Worm (Caenorhabditis elegans) whole organism, L2 larva: ENCODE data around the gene D2023.1.

ENCODE experiments used
- C34F6.9 ChIP-seq: fragments of 150-350 bp; optimal IDR thresholded peaks from 2 replicates; lab custom pipeline; 2014; ENCODE audit warnings: missing biosample characterization, missing genetic modification characterization
- R02D3.7 ChIP-seq: fragments of 150-350 bp; optimal IDR thresholded peaks from 2 replicates; lab custom pipeline; 2014; ENCODE audit warnings: missing biosample characterization, missing genetic modification characterization
- ZK546.5 ChIP-seq: sonication (generic microtip); optimal IDR thresholded peaks from 2 replicates; lab custom pipeline; 2017; ENCODE audit warnings: missing biosample characterization, missing genetic modification characterization
- alr-1 ChIP-seq: fragments of 150-350 bp; optimal IDR thresholded peaks from 2 replicates; lab custom pipeline; 2014; ENCODE audit warnings: missing biosample characterization, missing genetic modification characterization
- aly-2 ChIP-seq: fragments of 150-350 bp; optimal IDR thresholded peaks from 2 replicates; lab custom pipeline; 2014; ENCODE audit warnings: missing biosample characterization, missing genetic modification characterization
- ama-1 ChIP-seq: fragments of 150-350 bp; optimal IDR thresholded peaks from 2 replicates; lab custom pipeline; 2018; ENCODE audit warnings: inconsistent platforms
- blmp-1 ChIP-seq: sonication (generic microtip); optimal IDR thresholded peaks from 2 replicates; lab custom pipeline; 2017; ENCODE audit warnings: missing genetic modification characterization, mild to moderate bottlenecking, missing compliant biosample characterization, antibody characterized with exemption, moderate library complexity; ENCODE audit not compliant: insufficient read depth
- ceh-82 ChIP-seq: fragments of 150-350 bp; optimal IDR thresholded peaks from 2 replicates; lab custom pipeline; 2014; ENCODE audit warnings: missing biosample characterization, missing genetic modification characterization
- crh-2 ChIP-seq: sonication (generic microtip); optimal IDR thresholded peaks from 2 replicates; lab custom pipeline; 2017; ENCODE audit warnings: missing biosample characterization, missing genetic modification characterization
- dmd-4 ChIP-seq: sonication (generic microtip); optimal IDR thresholded peaks from 2 replicates; lab custom pipeline; 2017; ENCODE audit warnings: missing biosample characterization, missing genetic modification characterization
- egl-27 ChIP-seq: sonication (generic microtip); optimal IDR thresholded peaks from 3 replicates; lab custom pipeline; 2017; ENCODE audit warnings: missing biosample characterization, missing genetic modification reagents, missing genetic modification characterization
- elt-1 ChIP-seq: fragments of 150-350 bp; optimal IDR thresholded peaks from 2 replicates; lab custom pipeline; 2014; ENCODE audit warnings: missing biosample characterization, missing genetic modification characterization
- elt-3 ChIP-seq: sonication (generic microtip); optimal IDR thresholded peaks from 2 replicates; lab custom pipeline; 2017; ENCODE audit warnings: missing biosample characterization, missing genetic modification characterization
- lin-13 ChIP-seq: fragments of 150-350 bp; optimal IDR thresholded peaks from 2 replicates; lab custom pipeline; 2014; ENCODE audit warnings: missing biosample characterization, missing genetic modification reagents, missing genetic modification characterization
- lin-39 ChIP-seq: fragments of 150-350 bp; optimal IDR thresholded peaks from 2 replicates; lab custom pipeline; 2014; ENCODE audit warnings: missing biosample characterization, missing genetic modification reagents, missing genetic modification characterization
- lsy-2 ChIP-seq, 2 experiments: fragments of 150-350 bp in 1 of 2; sonication (generic microtip) in 1 of 2; optimal IDR thresholded peaks; 2 replicates each; lab custom pipeline; 2014 to 2017; ENCODE audit warnings: missing biosample characterization in 2 of 2, missing genetic modification characterization in 2 of 2
- mab-5 ChIP-seq: fragments of 150-350 bp; optimal IDR thresholded peaks from 2 replicates; lab custom pipeline; 2014; ENCODE audit warnings: missing biosample characterization, missing genetic modification characterization
- mbf-1 ChIP-seq: sonication (generic microtip); optimal IDR thresholded peaks from 2 replicates; lab custom pipeline; 2017; ENCODE audit warnings: missing biosample characterization, missing genetic modification characterization
- nhr-10 ChIP-seq: sonication (generic microtip); optimal IDR thresholded peaks from 2 replicates; lab custom pipeline; 2017; ENCODE audit warnings: missing biosample characterization, missing genetic modification characterization
- nhr-11 ChIP-seq: fragments of 150-350 bp; optimal IDR thresholded peaks from 2 replicates; lab custom pipeline; 2014; ENCODE audit warnings: missing biosample characterization, missing genetic modification characterization
- nhr-12 ChIP-seq: fragments of 150-350 bp; optimal IDR thresholded peaks from 2 replicates; lab custom pipeline; 2014; ENCODE audit warnings: missing biosample characterization, missing genetic modification characterization
- nhr-129 ChIP-seq: fragments of 150-350 bp; optimal IDR thresholded peaks from 2 replicates; lab custom pipeline; 2014; ENCODE audit warnings: missing biosample characterization, missing genetic modification characterization
- nhr-21 ChIP-seq: fragments of 150-350 bp; optimal IDR thresholded peaks from 2 replicates; lab custom pipeline; 2014; ENCODE audit warnings: missing biosample characterization, missing genetic modification characterization
- nhr-23 ChIP-seq: fragments of 150-350 bp; optimal IDR thresholded peaks from 2 replicates; lab custom pipeline; 2014; ENCODE audit warnings: missing biosample characterization, missing genetic modification reagents, missing genetic modification characterization
- nhr-237 ChIP-seq: fragments of 150-350 bp; optimal IDR thresholded peaks from 2 replicates; lab custom pipeline; 2014; ENCODE audit warnings: missing biosample characterization, missing genetic modification characterization
- nhr-25 ChIP-seq: fragments of 150-350 bp; sonication (generic microtip); optimal IDR thresholded peaks from 3 replicates; lab custom pipeline; 2014; ENCODE audit warnings: missing biosample characterization, missing genetic modification characterization
- nhr-77 ChIP-seq: fragments of 150-350 bp; optimal IDR thresholded peaks from 2 replicates; lab custom pipeline; 2014; ENCODE audit warnings: missing biosample characterization, missing genetic modification characterization
- peb-1 ChIP-seq: fragments of 150-350 bp; optimal IDR thresholded peaks from 2 replicates; lab custom pipeline; 2014; ENCODE audit warnings: missing biosample characterization, missing genetic modification characterization
- skn-1 ChIP-seq: sonication (generic microtip); optimal IDR thresholded peaks from 2 replicates; lab custom pipeline; 2017; ENCODE audit warnings: missing biosample characterization, missing genetic modification characterization
- sma-3 ChIP-seq: sonication (generic microtip); optimal IDR thresholded peaks from 2 replicates; lab custom pipeline; 2016; ENCODE audit warnings: missing genetic modification reagents, missing genetic modification characterization, missing compliant biosample characterization
- unc-39 ChIP-seq: fragments of 150-350 bp; optimal IDR thresholded peaks from 2 replicates; lab custom pipeline; 2014; ENCODE audit warnings: missing biosample characterization, missing genetic modification characterization
- unc-55 ChIP-seq: fragments of 150-350 bp; sonication (generic microtip); optimal IDR thresholded peaks from 3 replicates; lab custom pipeline; 2014; ENCODE audit warnings: missing biosample characterization, missing genetic modification reagents, missing genetic modification characterization
- unc-62 ChIP-seq: fragments of 150-350 bp; optimal IDR thresholded peaks from 2 replicates; lab custom pipeline; 2014; ENCODE audit warnings: missing biosample characterization, missing genetic modification reagents, missing genetic modification characterization
- zag-1 ChIP-seq: fragments of 150-350 bp; optimal IDR thresholded peaks from 2 replicates; lab custom pipeline; 2014; ENCODE audit warnings: missing biosample characterization, missing genetic modification characterization
- ztf-1 ChIP-seq: fragments of 200-800 bp; sonication (Bioruptor generic); conservative IDR thresholded peaks from 2 replicates; pipeline ENCODE4 v1.3.6; 2022; ENCODE audit warnings: missing genetic modification characterization, missing compliant biosample characterization
- ztf-11 ChIP-seq: sonication (generic microtip); optimal IDR thresholded peaks from 2 replicates; lab custom pipeline; 2017; ENCODE audit warnings: missing biosample characterization, missing genetic modification characterization
- ztf-4 ChIP-seq: fragments of 150-350 bp; optimal IDR thresholded peaks from 2 replicates; lab custom pipeline; 2014; ENCODE audit warnings: missing biosample characterization, missing genetic modification characterization

The D2023.1 gene

DNA sequence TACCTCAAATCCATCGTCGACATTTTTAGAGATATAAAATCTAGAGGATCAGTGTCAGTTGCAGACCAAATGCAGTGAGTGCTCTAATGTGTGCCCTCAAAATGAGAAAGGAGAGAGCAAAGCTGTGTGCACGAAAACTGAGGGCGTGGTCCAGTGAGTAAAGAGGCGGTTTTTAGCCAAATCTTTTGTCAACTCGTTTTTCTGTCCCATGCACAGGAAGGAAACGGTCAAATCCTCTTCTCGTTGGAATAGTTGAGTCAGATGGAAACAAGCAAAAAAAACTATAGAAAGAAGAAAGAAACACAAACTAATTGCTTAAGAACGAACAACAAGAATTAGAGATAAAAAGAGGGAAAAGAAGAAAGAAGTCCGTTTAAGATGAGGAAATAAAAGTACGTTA, 22.6 kb downstream of the D2023.1 start, which contains the start of gene D2023.3:
Gene D2023.3 (minus strand): TSS at position 101 of the 400 bp plus-strand sequence.
- TF ChIP-seq nhr-237 (tag; lab: Kevin White, UChicago), result no peak
- no peak for TF ChIP-seq unc-39 (tag; lab: Kevin White, UChicago)
- TF ChIP-seq mbf-1 (tag; lab: Kevin White, UChicago), result no peak
- no peak for TF ChIP-seq unc-55
- no peak for TF ChIP-seq ztf-11
- no peak for TF ChIP-seq lin-13 (GFP tag; lab: Kevin White, UChicago)
- TF ChIP-seq mab-5 (tag; lab: Kevin White, UChicago), result no peak
- no peak for TF ChIP-seq zag-1 (tag; lab: Kevin White, UChicago)

DNA sequence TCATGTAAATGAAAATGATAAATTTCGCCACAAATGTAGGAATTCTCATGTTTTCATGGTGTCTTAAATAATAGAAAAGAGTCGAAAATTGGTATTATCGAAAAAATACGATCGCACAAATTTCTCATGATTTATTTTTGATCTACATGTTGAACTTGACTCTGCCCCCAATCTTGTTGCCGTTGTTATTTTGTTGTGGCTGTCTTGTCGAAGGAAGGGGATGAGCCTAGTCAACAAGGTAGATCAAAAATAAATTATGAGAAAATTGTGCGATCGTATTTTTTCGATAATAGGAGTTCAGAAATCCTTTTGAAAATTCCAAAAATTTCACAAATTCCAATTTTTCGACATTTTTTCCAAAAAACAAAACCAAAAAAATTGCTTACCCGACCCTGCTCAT, 26.2 kb downstream of the D2023.1 start:
- TF ChIP-seq C34F6.9 (tag; lab: Kevin White, UChicago) (no peak), ztf-1 (GFP tag; lab: Robert Waterston, UW) (no peak), ztf-11 (no peak), skn-1 (tag; lab: Kevin White, UChicago) (no peak), nhr-77 (no peak), elt-1 (tag; lab: Kevin White, UChicago) (no peak), aly-2 (tag; lab: Kevin White, UChicago) (no peak), ceh-82 (tag; lab: Kevin White, UChicago) (no peak), ztf-4 (tag; lab: Kevin White, UChicago) (no peak), egl-27 (tag; lab: Kevin White, UChicago) (no peak), nhr-237 (tag; lab: Kevin White, UChicago) (no peak)

DNA sequence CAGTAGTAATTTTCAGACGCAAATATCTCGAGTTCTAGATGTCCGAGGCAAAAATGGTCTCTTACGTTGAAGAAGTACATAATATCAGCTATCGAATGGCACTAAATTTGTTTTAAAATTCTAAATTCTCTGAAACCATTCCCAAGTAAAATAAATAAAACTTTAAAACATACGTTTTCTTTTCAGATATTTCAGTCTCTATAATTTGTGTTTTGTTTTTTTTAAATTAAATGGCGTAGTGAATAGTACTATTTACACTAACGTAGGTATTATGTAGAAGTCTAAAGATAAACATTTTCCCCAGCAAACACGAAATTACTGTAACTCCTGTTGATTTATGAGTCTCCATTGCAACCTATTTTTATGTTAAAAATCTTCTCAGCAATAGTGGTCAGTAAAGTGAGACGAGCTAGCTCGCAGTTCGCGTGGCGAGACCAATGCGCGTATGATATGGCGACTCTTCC, 27.9 kb downstream of the D2023.1 start:
- TF ChIP-seq blmp-1 (tag; lab: Kevin White, UChicago) (no peak), nhr-21 (tag; lab: Kevin White, UChicago) (peak; percentile 27), ztf-4 (tag; lab: Kevin White, UChicago) (peak; percentile 36), ama-1 (lab: Kevin White, UChicago) (peak; percentile 1), nhr-25 (tag; lab: Kevin White, UChicago) (peak; percentile 44), aly-2 (tag; lab: Kevin White, UChicago) (no peak), lsy-2 (tag; optimal IDR thresholded peaks at IDR 0.05; lab: Kevin White, UChicago) (peak in 1 of 2 experiments; percentile 16)

DNA sequence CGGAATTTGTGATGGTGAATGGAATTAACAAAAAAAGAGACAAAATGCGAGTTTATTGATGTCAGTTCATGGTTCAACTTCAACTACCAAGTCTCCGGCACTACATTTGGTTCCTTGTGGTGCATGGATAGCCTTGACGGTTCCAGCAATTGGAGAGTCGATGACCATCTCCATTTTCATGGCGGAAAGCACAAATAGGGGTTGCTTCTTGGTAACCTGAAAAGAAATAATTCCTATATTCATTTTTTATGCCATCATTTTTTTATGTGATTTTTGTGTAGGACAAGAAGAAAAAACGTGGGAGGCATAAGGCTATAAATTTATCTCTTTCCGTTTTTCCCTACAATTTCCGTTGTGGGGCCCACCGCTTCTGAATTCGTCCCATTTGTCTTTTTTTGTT, 28.7 kb downstream of the D2023.1 start:
- TF ChIP-seq lin-39 (tag; lab: Kevin White, UChicago), result no peak
- TF ChIP-seq egl-27 (tag; lab: Kevin White, UChicago), result no peak
- no peak for TF ChIP-seq alr-1 (tag; lab: Kevin White, UChicago)
- no peak for TF ChIP-seq R02D3.7 (tag; lab: Kevin White, UChicago)
- TF ChIP-seq nhr-23 (tag; lab: Kevin White, UChicago), result no peak
- TF ChIP-seq nhr-21 (tag; lab: Kevin White, UChicago), result no peak
- TF ChIP-seq elt-3 (tag; lab: Kevin White, UChicago), result no peak
- TF ChIP-seq unc-55, result no peak
- TF ChIP-seq ZK546.5, result no peak
- no peak for TF ChIP-seq nhr-237 (tag; lab: Kevin White, UChicago)
- no peak for TF ChIP-seq unc-62 (GFP tag; lab: Kevin White, UChicago)
- TF ChIP-seq C34F6.9 (tag; lab: Kevin White, UChicago), result no peak
- TF ChIP-seq mab-5 (tag; lab: Kevin White, UChicago), result no peak

DNA sequence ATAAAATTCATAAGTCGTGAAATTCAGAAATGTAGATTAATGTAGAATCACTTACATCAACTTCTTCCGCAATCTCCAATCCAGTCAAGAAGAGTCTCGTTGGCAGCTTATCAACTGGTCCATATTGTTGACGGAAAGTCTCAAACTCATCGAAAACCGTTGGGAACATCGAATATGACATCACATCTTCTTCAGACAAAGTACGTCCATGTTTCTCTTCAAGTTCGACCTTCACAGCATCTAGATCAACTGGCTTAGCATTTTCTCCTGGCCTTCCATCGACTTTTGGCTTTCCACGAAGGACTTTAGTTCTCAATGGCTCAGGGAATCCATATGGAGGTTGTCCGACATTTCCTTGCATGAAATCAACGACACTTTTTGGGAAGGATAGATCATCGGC, 29.4 kb downstream of the D2023.1 start:
- no peak for TF ChIP-seq nhr-12 (tag; lab: Kevin White, UChicago)
- TF ChIP-seq, all 48 proteins: peak for 0

DNA sequence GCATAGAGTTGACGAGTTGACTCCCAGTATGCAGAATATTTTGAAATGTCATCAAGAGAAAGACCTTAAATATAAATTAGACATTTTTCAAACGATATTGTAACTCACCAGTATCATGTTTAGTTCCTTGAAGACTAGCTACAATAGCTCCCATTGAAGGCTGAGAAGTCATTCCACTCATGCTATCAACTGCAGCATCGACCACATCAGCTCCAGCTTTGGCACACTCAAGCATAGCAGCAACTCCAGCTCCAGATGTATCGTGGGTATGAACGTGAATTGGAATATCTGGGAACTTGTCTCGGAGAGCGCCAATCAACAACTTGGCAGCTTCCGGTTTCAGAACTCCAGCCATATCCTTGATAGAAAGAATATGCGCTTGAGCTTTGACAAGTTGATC, 30.1 kb downstream of the D2023.1 start:
- no peak for TF ChIP-seq nhr-11 (tag; lab: Kevin White, UChicago)
- TF ChIP-seq nhr-129, result no peak
- no peak for TF ChIP-seq peb-1 (tag; lab: Kevin White, UChicago)
- no peak for TF ChIP-seq nhr-12 (tag; lab: Kevin White, UChicago)
- TF ChIP-seq dmd-4, result no peak
- TF ChIP-seq zag-1 (tag; lab: Kevin White, UChicago), result no peak
- no peak for TF ChIP-seq ZK546.5
- TF ChIP-seq egl-27 (tag; lab: Kevin White, UChicago), result no peak
- no peak for TF ChIP-seq elt-3 (tag; lab: Kevin White, UChicago)
- no peak for TF ChIP-seq sma-3 (GFP tag; lab: Kevin White, UChicago)
- no peak for TF ChIP-seq nhr-10 (tag; lab: Kevin White, UChicago)
- TF ChIP-seq lin-13 (GFP tag; lab: Kevin White, UChicago), result no peak
- TF ChIP-seq crh-2 (tag; lab: Kevin White, UChicago), result no peak
- TF ChIP-seq lin-39 (tag; lab: Kevin White, UChicago), result no peak
- no peak for TF ChIP-seq unc-55
- TF ChIP-seq ztf-4 (tag; lab: Kevin White, UChicago), result no peak
- no peak for TF ChIP-seq blmp-1 (tag; lab: Kevin White, UChicago)
- TF ChIP-seq nhr-21 (tag; lab: Kevin White, UChicago), result no peak
- TF ChIP-seq unc-62 (GFP tag; lab: Kevin White, UChicago), result no peak
- TF ChIP-seq nhr-25 (tag; lab: Kevin White, UChicago), result no peak
